Fruit fly (Drosophila melanogaster) whole organism, embryonic: Measurements from ENCODE around the gene CG13690.

Experiments
- Bteb2 ChIP-seq: fragments of 200-800 bp; sonication (Bioruptor generic); optimal IDR thresholded peaks from 2 replicates; lab custom pipeline; 2016; ENCODE audit warnings: missing biosample characterization, missing genetic modification characterization
- CG11398 ChIP-seq: fragments of 200-800 bp; sonication (Bioruptor generic); optimal IDR thresholded peaks from 2 replicates; lab custom pipeline; 2016; ENCODE audit warnings: missing biosample characterization, missing genetic modification characterization
- CG13424 ChIP-seq: fragments of 200-800 bp; sonication (Bioruptor generic); optimal IDR thresholded peaks from 2 replicates; lab custom pipeline; 2019; ENCODE audit warnings: missing biosample characterization, mild to moderate bottlenecking, missing genetic modification characterization, moderate library complexity
- CG14710 ChIP-seq: fragments of 200-800 bp; sonication (Bioruptor generic); optimal IDR thresholded peaks from 3 replicates; lab custom pipeline; 2019; ENCODE audit warnings: missing biosample characterization, mild to moderate bottlenecking, missing genetic modification characterization, moderate library complexity
- CG17829 ChIP-seq: fragments of 200-800 bp; optimal IDR thresholded peaks from 2 replicates; lab custom pipeline; 2019; ENCODE audit warnings: missing biosample characterization, mild to moderate bottlenecking, missing genetic modification characterization, moderate library complexity
- CG17912 ChIP-seq: fragments of 200-800 bp; sonication (Bioruptor generic); optimal IDR thresholded peaks from 2 replicates; lab custom pipeline; 2018; ENCODE audit warnings: missing biosample characterization, mild to moderate bottlenecking, missing genetic modification characterization
- CG18476 ChIP-seq: fragments of 200-800 bp; sonication (Bioruptor generic); optimal IDR thresholded peaks from 2 replicates; lab custom pipeline; 2016; ENCODE audit warnings: missing biosample characterization, mild to moderate bottlenecking, missing genetic modification characterization
- CG2120 ChIP-seq: fragments of 200-800 bp; sonication (Bioruptor generic); optimal IDR thresholded peaks from 3 replicates; lab custom pipeline; 2016; ENCODE audit warnings: missing biosample characterization, missing genetic modification characterization
- CG2199 ChIP-seq: fragments of 200-800 bp; sonication (Bioruptor generic); IDR thresholded peaks from 3 replicates; pipeline ENCODE4 v1.3.6; 2022; ENCODE audit warnings: missing biosample characterization, missing genetic modification characterization
- CG2202 ChIP-seq: fragments of 200-800 bp; sonication (Bioruptor generic); optimal IDR thresholded peaks from 2 replicates; lab custom pipeline; 2018; ENCODE audit warnings: missing biosample characterization, mild to moderate bottlenecking, missing genetic modification characterization
- CG31441 ChIP-seq: fragments of 200-800 bp; sonication (Bioruptor generic); IDR thresholded peaks from 2 replicates; pipeline ENCODE4 v1.3.6; 2022; ENCODE audit warnings: missing biosample characterization, missing genetic modification characterization
- CG4404 ChIP-seq: fragments of 200-800 bp; sonication (Bioruptor generic); IDR thresholded peaks from 2 replicates; pipeline ENCODE4 v1.3.6; 2022; ENCODE audit warnings: missing biosample characterization, missing genetic modification characterization
- CG5245 ChIP-seq: fragments of 200-800 bp; sonication (Bioruptor generic); optimal IDR thresholded peaks from 3 replicates; lab custom pipeline; 2016; ENCODE audit warnings: missing biosample characterization, missing genetic modification characterization
- CG5953 ChIP-seq: fragments of 200-800 bp; sonication (Bioruptor generic); IDR thresholded peaks from 2 replicates; pipeline ENCODE4 v1.3.6; 2022; ENCODE audit warnings: missing biosample characterization, missing genetic modification characterization
- CG7839 ChIP-seq: fragments of 200-800 bp; sonication (Bioruptor generic); optimal IDR thresholded peaks from 3 replicates; lab custom pipeline; 2018; ENCODE audit warnings: missing biosample characterization, mild to moderate bottlenecking, missing genetic modification characterization, moderate library complexity
- CG8765 ChIP-seq: fragments of 200-800 bp; sonication (Bioruptor generic); IDR thresholded peaks from 2 replicates; pipeline ENCODE4 v1.3.6; 2022; ENCODE audit warnings: missing biosample characterization, missing genetic modification characterization
- CG8924 ChIP-seq: fragments of 200-800 bp; optimal IDR thresholded peaks from 3 replicates; lab custom pipeline; 2019; ENCODE audit warnings: missing biosample characterization, mild to moderate bottlenecking, missing genetic modification characterization, moderate library complexity
- CG9797 ChIP-seq: fragments of 200-800 bp; sonication (Bioruptor generic); optimal IDR thresholded peaks from 3 replicates; lab custom pipeline; 2018; ENCODE audit warnings: missing biosample characterization, mild to moderate bottlenecking, missing genetic modification characterization
- CG9817 ChIP-seq: fragments of 200-800 bp; sonication (Bioruptor generic); optimal IDR thresholded peaks from 2 replicates; lab custom pipeline; 2018; ENCODE audit warnings: missing biosample characterization, mild to moderate bottlenecking, missing genetic modification characterization, moderate library complexity
- Camta ChIP-seq: fragments of 200-800 bp; sonication (Bioruptor generic); optimal IDR thresholded peaks from 2 replicates; lab custom pipeline; 2016; ENCODE audit warnings: missing biosample characterization, missing genetic modification characterization
- D ChIP-seq, 2 experiments: fragments of 200-800 bp in 1 of 2; fragments of >200 bp in 1 of 2; sonication (Bioruptor generic) in 1 of 2; optimal IDR thresholded peaks; 2 replicates in 1 of 2; 3 replicates in 1 of 2; lab custom pipeline; 2017; ENCODE audit warnings: mild to moderate bottlenecking in 1 of 2, missing biosample characterization in 1 of 2, missing genetic modification characterization in 1 of 2, missing genetic modification reagents in 1 of 2
- Drgx ChIP-seq: fragments of 200-800 bp; sonication (Bioruptor generic); IDR thresholded peaks from 2 replicates; pipeline ENCODE4 v1.3.6; 2022; ENCODE audit warnings: missing biosample characterization, missing genetic modification characterization
- Ets65A ChIP-seq: fragments of 200-800 bp; sonication (Bioruptor generic); peaks from one replicate; lab custom pipeline; 2016; ENCODE audit warnings: missing biosample characterization, missing genetic modification characterization
- NFAT ChIP-seq: fragments of 200-800 bp; sonication (Bioruptor generic); IDR thresholded peaks from 2 replicates; pipeline ENCODE4 v1.3.6; 2022; ENCODE audit warnings: missing biosample characterization, missing genetic modification characterization
- Nf-YA ChIP-seq: fragments of 200-800 bp; sonication (Bioruptor generic); IDR thresholded peaks from 2 replicates; pipeline ENCODE4 v1.3.6; 2022; ENCODE audit warnings: missing biosample characterization, missing genetic modification characterization
- Taf1 ChIP-seq: fragments of 200-800 bp; sonication (Bioruptor generic); IDR thresholded peaks from 2 replicates; pipeline ENCODE4 v1.3.6; 2022; ENCODE audit warnings: missing biosample characterization, missing genetic modification characterization
- Tbp ChIP-seq: fragments of >200 bp; optimal IDR thresholded peaks from 2 replicates; lab custom pipeline; 2018; ENCODE audit warnings: missing biosample characterization, missing genetic modification characterization
- Xrp1 ChIP-seq: fragments of 200-800 bp; sonication (Bioruptor generic); IDR thresholded peaks from 2 replicates; pipeline ENCODE4 v1.3.6; 2022; ENCODE audit warnings: missing biosample characterization, missing genetic modification characterization
- aop ChIP-seq: fragments of 200-800 bp; sonication (Bioruptor generic); IDR thresholded peaks from 2 replicates; pipeline ENCODE4 v1.3.6; 2022; ENCODE audit warnings: missing biosample characterization, missing genetic modification characterization
- bowl ChIP-seq: fragments of 200-800 bp; sonication (Bioruptor generic); IDR thresholded peaks from 2 replicates; pipeline ENCODE4 v1.3.6; 2022; ENCODE audit warnings: missing biosample characterization, missing genetic modification characterization
- br ChIP-seq: fragments of >200 bp; optimal IDR thresholded peaks from 2 replicates; lab custom pipeline; 2017
- cas ChIP-seq: fragments of 200-800 bp; sonication (Bioruptor generic); IDR thresholded peaks from 2 replicates; pipeline ENCODE4 v1.3.6; 2022; ENCODE audit warnings: missing biosample characterization, missing genetic modification characterization
- cg ChIP-seq: fragments of 200-800 bp; sonication (Bioruptor generic); optimal IDR thresholded peaks from 3 replicates; lab custom pipeline; 2019; ENCODE audit warnings: missing biosample characterization, mild to moderate bottlenecking, missing genetic modification characterization, moderate library complexity
- chn ChIP-seq: fragments of 200-800 bp; sonication (Bioruptor generic); optimal IDR thresholded peaks from 2 replicates; lab custom pipeline; 2016; ENCODE audit warnings: missing biosample characterization, missing genetic modification characterization
- grn ChIP-seq: fragments of 200-800 bp; sonication (Bioruptor generic); optimal IDR thresholded peaks from 3 replicates; lab custom pipeline; 2017; ENCODE audit warnings: missing biosample characterization, missing genetic modification characterization
- hb ChIP-seq: fragments of 200-800 bp; sonication (Bioruptor generic); IDR thresholded peaks from 3 replicates; pipeline ENCODE4 v1.3.6; 2022; ENCODE audit warnings: missing biosample characterization, missing genetic modification characterization; ENCODE audit not compliant: partially characterized antibody
- her ChIP-seq: fragments of 200-800 bp; sonication (Bioruptor generic); optimal IDR thresholded peaks from 2 replicates; lab custom pipeline; 2016; ENCODE audit warnings: missing biosample characterization, missing genetic modification characterization
- ken ChIP-seq: fragments of 200-800 bp; sonication (Bioruptor generic); IDR thresholded peaks from 3 replicates; pipeline ENCODE4 v1.3.6; 2022; ENCODE audit warnings: missing biosample characterization, missing genetic modification characterization
- nau ChIP-seq: fragments of 200-800 bp; sonication (Bioruptor generic); optimal IDR thresholded peaks from 3 replicates; lab custom pipeline; 2017; ENCODE audit warnings: missing biosample characterization, mild to moderate bottlenecking, missing genetic modification characterization, missing genetic modification reagents
- prd ChIP-seq, 3 experiments: fragments of >200 bp in 2 of 3; fragments of 200-800 bp in 1 of 3; sonication (Bioruptor generic) in 1 of 3; optimal IDR thresholded peaks in 2 of 3; IDR thresholded peaks in 1 of 3; 2 replicates in 2 of 3; 3 replicates in 1 of 3; pipeline versions ENCODE4 v1.3.6 to Lab custom; 2017 to 2022; ENCODE audit warnings: missing biosample characterization in 1 of 3, missing genetic modification characterization in 1 of 3
- pzg ChIP-seq: fragments of 200-800 bp; sonication (Bioruptor generic); optimal IDR thresholded peaks from 3 replicates; lab custom pipeline; 2018; ENCODE audit warnings: missing biosample characterization, mild to moderate bottlenecking, missing genetic modification characterization, moderate library complexity
- rib ChIP-seq: fragments of 200-800 bp; sonication (Bioruptor generic); IDR thresholded peaks from 2 replicates; pipeline ENCODE4 v1.3.6; 2022; ENCODE audit warnings: missing biosample characterization, missing genetic modification characterization
- row ChIP-seq: fragments of 200-800 bp; sonication (Bioruptor generic); IDR thresholded peaks from 3 replicates; pipeline ENCODE4 v1.3.6; 2022; ENCODE audit warnings: missing biosample characterization, missing genetic modification characterization
- sc ChIP-seq, 3 experiments: fragments of >200 bp in 2 of 3; fragments of 200-800 bp in 1 of 3; sonication (Bioruptor generic) in 1 of 3; optimal IDR thresholded peaks; 2 replicates in 2 of 3; 3 replicates in 1 of 3; lab custom pipeline; 2017; ENCODE audit warnings: mild to moderate bottlenecking in 1 of 3, missing biosample characterization in 1 of 3, missing genetic modification characterization in 1 of 3, missing genetic modification reagents in 1 of 3
- zfh1 ChIP-seq: fragments of 200-800 bp; sonication (Bioruptor generic); IDR thresholded peaks from 3 replicates; pipeline ENCODE4 v1.3.6; 2022; ENCODE audit warnings: missing biosample characterization, missing genetic modification characterization

Gene CG13690

DNA sequence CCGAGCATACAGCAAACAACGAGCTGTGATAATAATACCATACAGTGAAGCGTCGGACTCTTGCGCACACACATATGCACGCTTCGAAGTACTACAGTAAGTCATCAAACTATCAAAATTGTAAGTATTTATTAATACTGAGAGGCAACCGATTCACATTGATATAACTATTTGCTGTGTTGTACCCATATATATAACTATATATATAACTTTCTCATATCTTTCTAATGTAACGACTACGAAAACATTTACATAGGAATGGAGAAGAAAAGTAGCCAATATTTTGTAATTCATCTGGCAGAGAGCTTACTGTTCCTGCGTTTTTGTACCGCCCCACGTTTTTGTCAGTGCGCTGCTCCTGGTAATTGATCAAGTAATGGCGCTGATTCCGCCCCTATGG is 6.5 kb downstream of the CG13690 start (continued):
- TF ChIP-seq aop (GFP tag; lab: Robert Waterston, UW) (no peak), rib (GFP tag; lab: Robert Waterston, UW) (no peak), nau (GFP tag; lab: Kevin White, UChicago) (no peak), ken (no peak), CG14710 (tag; lab: Kevin White, UChicago) (no peak), CG17829 (peak; percentile 3), Xrp1 (GFP tag; lab: Robert Waterston, UW) (peak; percentile 10; the same call in 1 of the 2 replicates), CG2199 (GFP tag; lab: Robert Waterston, UW) (no peak), cg (GFP tag; lab: Kevin White, UChicago) (no peak), CG18476 (GFP tag; lab: Kevin White, UChicago) (no peak), CG9817 (tag; lab: Kevin White, UChicago) (peak; percentile 20), pzg (GFP tag; lab: Kevin White, UChicago) (no peak), Bteb2 (GFP tag; lab: Kevin White, UChicago) (no peak), hb (GFP tag; lab: Robert Waterston, UW) (no peak), cas (GFP tag; lab: Robert Waterston, UW) (no peak), Taf1 (no peak), prd (optimal IDR thresholded peaks at IDR 0.05; lab: Kevin White, UChicago) (no peak), prd (GFP tag; IDR thresholded peaks at IDR 0.05; lab: Robert Waterston, UW) (no peak), CG8765 (GFP tag; lab: Robert Waterston, UW) (no peak), Nf-YA (no peak), chn (no peak), her (no peak), Drgx (GFP tag; lab: Robert Waterston, UW) (peak; percentile 48; the same call in 1 of the 2 replicates), CG17912 (GFP tag; lab: Kevin White, UChicago) (no peak), NFAT (GFP tag; lab: Robert Waterston, UW) (no peak), sc (optimal IDR thresholded peaks at IDR 0.05; lab: Kevin White, UChicago) (no peak), sc (GFP tag; optimal IDR thresholded peaks at IDR 0.05; lab: Kevin White, UChicago) (no peak), Tbp (GFP tag; lab: Kevin White, UChicago) (no peak), CG5953 (GFP tag; lab: Robert Waterston, UW) (no peak), CG2202 (tag; lab: Kevin White, UChicago) (no peak), CG8924 (no peak), CG11398 (GFP tag; lab: Kevin White, UChicago) (no peak), zfh1 (no peak), row (peak; percentile 66), CG5245 (GFP tag; lab: Kevin White, UChicago) (no peak), bowl (GFP tag; lab: Robert Waterston, UW) (no peak), CG7839 (tag; lab: Kevin White, UChicago) (no peak), D (optimal IDR thresholded peaks at IDR 0.05; lab: Kevin White, UChicago) (no peak), D (GFP tag; optimal IDR thresholded peaks at IDR 0.05; lab: Kevin White, UChicago) (no peak), br (lab: Kevin White, UChicago) (no peak), CG13424 (tag; lab: Kevin White, UChicago) (peak; percentile 41), Camta (no peak), Ets65A (GFP tag; lab: Kevin White, UChicago) (no peak), CG9797 (GFP tag; lab: Kevin White, UChicago) (no peak), CG31441 (no peak), CG4404 (no peak), grn (GFP tag; lab: Kevin White, UChicago) (no peak), CG2120 (GFP tag; lab: Kevin White, UChicago) (peak; percentile 20)
